Worm (Caenorhabditis elegans) whole organism, L1 larva: ENCODE measurements around the gene C25F9.11.

Source experiments
- C04F5.9 ChIP-seq: sonication (generic microtip); optimal IDR thresholded peaks from 2 replicates; lab custom pipeline; 2016; ENCODE audit warnings: missing genetic modification characterization, missing compliant biosample characterization
- C34B4.2 ChIP-seq: sonication (generic microtip); optimal IDR thresholded peaks from 2 replicates; lab custom pipeline; 2017; ENCODE audit warnings: mild to moderate bottlenecking, missing genetic modification characterization, missing compliant biosample characterization
- Y116A8C.19 ChIP-seq: sonication (generic microtip); optimal IDR thresholded peaks from 2 replicates; lab custom pipeline; 2016; ENCODE audit warnings: missing compliant biosample characterization, missing genetic modification characterization, borderline replicate concordance
- alr-1 ChIP-seq: fragments of 200-800 bp; sonication (Bioruptor generic); optimal IDR thresholded peaks from 2 replicates; lab custom pipeline; 2018; ENCODE audit warnings: borderline replicate concordance, mild to moderate bottlenecking, missing genetic modification characterization, missing compliant biosample characterization
- ceh-82 ChIP-seq, 3 experiments: fragments of 150-350 bp in 1 of 3; sonication (generic microtip) in 2 of 3; optimal IDR thresholded peaks; 2 replicates each; lab custom pipeline; 2014 to 2017; ENCODE audit warnings: missing biosample characterization in 3 of 3, missing genetic modification characterization in 3 of 3
- ceh-88 ChIP-seq: fragments of 200-800 bp; sonication (Bioruptor generic); IDR thresholded peaks from 2 replicates; pipeline ENCODE4 v1.3.6; 2022; ENCODE audit warnings: missing genetic modification characterization, missing compliant biosample characterization
- ceh-90 ChIP-seq: sonication (generic microtip); optimal IDR thresholded peaks from 2 replicates; lab custom pipeline; 2016; ENCODE audit warnings: missing genetic modification characterization, missing compliant biosample characterization
- dpl-1 ChIP-seq, 3 experiments: fragments of 150-350 bp in 2 of 3; sonication (generic microtip) in 1 of 3; optimal IDR thresholded peaks; 2 replicates each; lab custom pipeline; 2014 to 2017; ENCODE audit warnings: missing biosample characterization in 3 of 3, missing genetic modification characterization in 3 of 3, missing genetic modification reagents in 3 of 3
- dsc-1 ChIP-seq: sonication (generic microtip); optimal IDR thresholded peaks from 2 replicates; lab custom pipeline; 2016; ENCODE audit warnings: mild to moderate bottlenecking, missing genetic modification characterization, missing compliant biosample characterization
- efl-1 ChIP-seq, 4 experiments: fragments of 150-350 bp; optimal IDR thresholded peaks in 3 of 4; peaks in 1 of 4; 1 replicate in 1 of 4; 2 replicates in 3 of 4; lab custom pipeline; 2014; ENCODE audit warnings: missing biosample characterization in 2 of 4, missing genetic modification characterization in 2 of 4, missing genetic modification reagents in 2 of 4
- efl-3 ChIP-seq: fragments of 200-800 bp; sonication (Bioruptor generic); optimal IDR thresholded peaks from 2 replicates; lab custom pipeline; 2018; ENCODE audit warnings: mild to moderate bottlenecking, missing genetic modification characterization, missing compliant biosample characterization
- ets-5 ChIP-seq: fragments of 200-800 bp; sonication (Bioruptor generic); IDR thresholded peaks from 2 replicates; pipeline ENCODE4 v1.3.6; 2022; ENCODE audit warnings: missing genetic modification characterization, missing compliant biosample characterization
- fkh-10 ChIP-seq: sonication (generic microtip); optimal IDR thresholded peaks from 2 replicates; lab custom pipeline; 2017; ENCODE audit warnings: missing biosample characterization, missing genetic modification reagents, missing genetic modification characterization
- fos-1 ChIP-seq: fragments of 150-350 bp; optimal IDR thresholded peaks from 2 replicates; lab custom pipeline; 2014; ENCODE audit warnings: missing biosample characterization, missing genetic modification characterization
- hpl-2 ChIP-seq: fragments of 150-350 bp; optimal IDR thresholded peaks from 2 replicates; lab custom pipeline; 2014; ENCODE audit warnings: missing biosample characterization, missing genetic modification reagents, missing genetic modification characterization
- irx-1 ChIP-seq: sonication (generic microtip); optimal IDR thresholded peaks from 2 replicates; lab custom pipeline; 2016; ENCODE audit warnings: missing genetic modification characterization, missing compliant biosample characterization
- isw-1 ChIP-seq: fragments of 200-800 bp; sonication (Bioruptor generic); IDR thresholded peaks from 2 replicates; pipeline ENCODE4 v1.3.6; 2022; ENCODE audit warnings: missing genetic modification characterization, missing compliant biosample characterization
- lin-35 ChIP-seq, 2 experiments: fragments of 150-350 bp; optimal IDR thresholded peaks; 2 replicates each; lab custom pipeline; 2014; ENCODE audit warnings: missing biosample characterization in 2 of 2, missing genetic modification characterization in 2 of 2, missing genetic modification reagents in 2 of 2
- lin-39 ChIP-seq: fragments of 150-350 bp; optimal IDR thresholded peaks from 2 replicates; lab custom pipeline; 2014; ENCODE audit warnings: missing biosample characterization, missing genetic modification reagents, missing genetic modification characterization
- lir-3 ChIP-seq: sonication (generic microtip); optimal IDR thresholded peaks from 2 replicates; lab custom pipeline; 2016; ENCODE audit warnings: mild to moderate bottlenecking, missing genetic modification characterization, moderate library complexity, missing compliant biosample characterization; ENCODE audit not compliant: poor library complexity
- mab-9 ChIP-seq: fragments of 200-800 bp; sonication (Bioruptor generic); IDR thresholded peaks from 2 replicates; pipeline ENCODE4 v1.3.6; 2022; ENCODE audit warnings: missing genetic modification reagents, missing genetic modification characterization, missing compliant biosample characterization
- nhr-19 ChIP-seq: fragments of 200-800 bp; sonication (Bioruptor generic); conservative IDR thresholded peaks from 2 replicates; pipeline ENCODE4 v1.3.6; 2022; ENCODE audit warnings: missing genetic modification characterization, missing compliant biosample characterization
- nhr-237 ChIP-seq: fragments of 150-350 bp; optimal IDR thresholded peaks from 2 replicates; lab custom pipeline; 2014; ENCODE audit warnings: missing biosample characterization, missing genetic modification characterization
- nhr-28 ChIP-seq: fragments of 150-350 bp; optimal IDR thresholded peaks from 2 replicates; lab custom pipeline; 2014; ENCODE audit warnings: missing biosample characterization, missing genetic modification characterization
- nhr-77 ChIP-seq: fragments of 150-350 bp; optimal IDR thresholded peaks from 2 replicates; lab custom pipeline; 2014; ENCODE audit warnings: missing biosample characterization, missing genetic modification characterization
- nhr-85 ChIP-seq: sonication (generic microtip); peaks from one replicate; lab custom pipeline; 2016; ENCODE audit warnings: missing genetic modification characterization, inconsistent platforms, missing compliant biosample characterization
- pax-3 ChIP-seq: fragments of 200-800 bp; sonication (Bioruptor generic); optimal IDR thresholded peaks from 2 replicates; lab custom pipeline; 2018; ENCODE audit warnings: mild to moderate bottlenecking, missing genetic modification characterization, moderate library complexity, missing compliant biosample characterization
- rnt-1 ChIP-seq: sonication (generic microtip); optimal IDR thresholded peaks from 2 replicates; lab custom pipeline; 2016; ENCODE audit warnings: mild to moderate bottlenecking, missing genetic modification characterization, moderate library complexity, missing compliant biosample characterization
- snu-23 ChIP-seq: sonication (generic microtip); optimal IDR thresholded peaks from 2 replicates; lab custom pipeline; 2016; ENCODE audit warnings: missing genetic modification characterization, missing compliant biosample characterization
- sox-4 ChIP-seq: sonication (generic microtip); optimal IDR thresholded peaks from 2 replicates; lab custom pipeline; 2016; ENCODE audit warnings: missing genetic modification characterization, missing compliant biosample characterization
- unc-30 ChIP-seq: sonication (generic microtip); optimal IDR thresholded peaks from 2 replicates; lab custom pipeline; 2017; ENCODE audit warnings: missing biosample characterization, missing genetic modification characterization
- vab-15 ChIP-seq: sonication (generic microtip); optimal IDR thresholded peaks from 2 replicates; lab custom pipeline; 2017; ENCODE audit warnings: missing genotype, mild to moderate bottlenecking, missing genetic modification characterization, missing compliant biosample characterization
- zag-1 ChIP-seq: fragments of 150-350 bp; optimal IDR thresholded peaks from 2 replicates; lab custom pipeline; 2014; ENCODE audit warnings: missing biosample characterization, missing genetic modification characterization

Gene C25F9.11

DNA sequence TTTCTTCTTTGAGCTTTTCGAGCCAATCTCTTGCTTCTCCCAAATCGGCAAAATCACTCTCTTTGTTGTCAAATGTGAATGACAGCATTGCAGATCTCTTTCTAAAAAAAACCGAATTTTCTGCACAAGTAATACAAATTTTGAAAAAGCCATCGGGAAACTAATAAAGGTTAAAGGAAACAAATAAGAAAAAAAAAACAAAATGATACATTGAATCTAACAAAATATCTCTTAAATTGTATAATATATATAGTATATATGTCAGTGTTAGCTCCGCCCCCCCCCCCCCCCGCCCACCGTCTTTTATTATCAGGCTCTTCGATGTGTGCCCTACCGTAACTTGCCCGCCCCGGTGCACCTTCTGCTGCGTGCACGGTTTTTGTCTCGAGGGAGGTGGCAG is at the start of gene C25F9.11:
C25F9.11 (minus strand) TSS at position 101 of the 400 bp plus-strand sequence.
- TF ChIP-seq ceh-82 (tag; optimal IDR thresholded peaks at IDR 0.05; lab: Kevin White, UChicago) (no peak), snu-23 (GFP tag; lab: Kevin White, UChicago) (no peak), zag-1 (tag; lab: Kevin White, UChicago) (no peak), efl-1 (optimal IDR thresholded peaks at IDR 0.05; lab: Kevin White, UChicago) (no peak), efl-1 (GFP tag; optimal IDR thresholded peaks at IDR 0.05 in 1 of 2; lab: Kevin White, UChicago) (no peak)

DNA sequence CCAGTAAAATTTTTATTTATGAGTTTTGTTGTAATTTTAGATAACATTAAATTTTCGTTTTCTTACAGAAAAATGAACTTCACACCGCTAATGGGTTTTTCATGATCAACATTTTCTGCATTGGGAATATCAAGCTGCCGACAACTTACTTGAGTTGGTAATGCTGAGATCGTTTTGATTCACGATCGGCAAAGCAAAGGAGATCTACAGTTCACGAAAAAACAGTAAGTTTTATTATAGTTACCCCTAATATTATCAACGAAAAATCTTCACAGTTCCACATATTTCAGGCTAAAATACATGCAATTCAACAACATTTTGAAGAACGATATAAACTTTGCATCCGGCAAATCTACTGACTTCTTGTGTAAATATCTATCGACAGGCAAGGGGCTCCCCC is 49.7 kb upstream of the C25F9.11 start, which contains the start of gene Y43F8B.22:
Y43F8B.22 (plus strand) TSS at position 301 of the 400 bp plus-strand sequence.
- TF ChIP-seq isw-1 (GFP tag; lab: Robert Waterston, UW) (no peak), lir-3 (no peak), ceh-88 (GFP tag; lab: Robert Waterston, UW) (no peak), nhr-19 (GFP tag; lab: Robert Waterston, UW) (no peak), sox-4 (tag; lab: Kevin White, UChicago) (no peak), vab-15 (no peak), efl-3 (GFP tag; lab: Kevin White, UChicago) (no peak), ceh-90 (no peak), fos-1 (tag; lab: Kevin White, UChicago) (no peak), dpl-1 (GFP tag; optimal IDR thresholded peaks at IDR 0.05; lab: Kevin White, UChicago) (no peak), C04F5.9 (tag; lab: Kevin White, UChicago) (no peak), unc-30 (no peak), hpl-2 (GFP tag; lab: Kevin White, UChicago) (no peak), nhr-28 (tag; lab: Kevin White, UChicago) (no peak)

DNA sequence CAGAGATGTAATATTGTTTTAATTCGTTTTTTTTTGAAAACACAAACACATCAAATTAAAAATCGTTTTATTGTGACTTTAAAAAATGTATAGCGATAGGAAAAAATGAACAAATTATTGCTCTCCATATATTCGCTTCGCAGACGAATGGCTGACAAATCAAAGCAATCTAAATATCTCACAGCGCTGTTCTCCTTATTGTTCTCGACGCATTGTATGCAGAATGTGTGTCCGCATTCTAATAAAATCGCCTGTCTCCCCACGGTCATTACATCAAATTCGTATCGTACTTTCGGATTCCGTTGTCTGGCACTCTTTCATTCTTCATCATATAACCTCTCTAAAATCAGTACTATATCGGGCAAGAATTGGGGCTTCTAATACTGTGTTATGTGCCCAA is 45.0 kb upstream of the C25F9.11 start, which contains the start of gene Y43F8B.9:
Y43F8B.9 (plus strand) TSS at position 301 of the 400 bp plus-strand sequence.
- TF ChIP-seq nhr-85 (tag; lab: Kevin White, UChicago) (peak; percentile 54), pax-3 (tag; lab: Kevin White, UChicago) (no peak)
- TF ChIP-seq, all 84 proteins: peak for 1

DNA sequence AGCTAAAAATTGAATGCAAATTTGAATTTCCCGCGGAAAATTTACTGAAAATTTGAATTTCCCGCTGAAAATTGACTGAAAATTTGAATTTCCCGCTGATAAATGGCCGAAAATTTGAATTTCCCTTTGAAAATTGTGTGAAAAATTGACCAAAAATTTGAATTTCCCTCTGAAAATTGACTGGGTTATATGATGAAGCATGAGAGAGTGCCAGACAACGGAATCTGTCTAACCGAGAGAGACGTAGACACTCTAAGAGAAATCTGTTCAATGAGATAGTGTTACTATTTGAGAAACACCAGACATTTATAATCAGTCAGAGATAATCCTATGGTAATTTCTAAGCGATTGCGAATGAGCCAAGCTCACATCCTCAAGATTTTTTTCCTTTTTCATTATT is 44.4 kb upstream of the C25F9.11 start:
- TF ChIP-seq efl-1 (optimal IDR thresholded peaks at IDR 0.05; lab: Kevin White, UChicago) (peak; percentile 25 to 39), efl-1 (GFP tag; optimal IDR thresholded peaks at IDR 0.05 in 1 of 2; lab: Kevin White, UChicago) (peak; percentile 51 to 85), dpl-1 (GFP tag; optimal IDR thresholded peaks at IDR 0.05; lab: Kevin White, UChicago) (peak in 2 of 3 experiments; percentile 5 to 24), ets-5 (GFP tag; lab: Robert Waterston, UW) (no peak)

DNA sequence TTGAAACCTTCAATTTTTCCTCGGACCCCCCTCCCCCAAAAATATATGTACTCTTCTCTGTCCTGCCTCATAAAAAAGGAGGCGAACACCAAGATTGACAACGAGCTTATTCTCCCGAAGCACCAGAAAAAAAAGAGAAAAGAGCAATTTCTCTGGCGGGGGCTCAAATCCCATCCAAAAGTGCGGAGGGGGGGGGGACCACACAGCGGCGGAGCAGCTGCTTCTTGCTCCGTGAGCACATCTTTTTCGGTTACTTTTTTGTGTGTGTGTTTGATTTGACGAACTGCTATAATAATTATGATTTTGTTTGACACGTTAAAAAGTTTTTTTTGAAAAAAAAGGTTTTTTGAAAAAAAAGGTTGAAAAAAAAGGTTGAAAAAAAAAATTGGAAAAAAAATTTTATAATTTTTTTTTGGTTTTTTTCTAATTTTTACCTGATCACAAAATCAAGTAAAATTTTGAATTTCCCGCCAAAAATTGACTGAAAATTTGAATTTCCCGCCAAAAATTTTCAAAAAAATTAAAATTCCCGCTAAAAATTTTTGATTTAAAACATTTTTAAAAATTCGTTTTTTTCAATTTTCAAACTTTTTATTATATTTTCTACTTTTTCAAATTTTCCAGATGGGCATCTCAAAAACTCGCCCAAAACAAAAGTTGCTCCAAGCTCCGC is 41.1 kb upstream of the C25F9.11 start, which contains the start of gene Y43F8B.10:
Y43F8B.10 (plus strand) TSS at position 623 of the 673 bp plus-strand sequence.
- no peak for TF ChIP-seq nhr-237 (tag; lab: Kevin White, UChicago)
- no peak for TF ChIP-seq efl-1 (optimal IDR thresholded peaks at IDR 0.05; lab: Kevin White, UChicago)
- TF ChIP-seq efl-1 (GFP tag; optimal IDR thresholded peaks at IDR 0.05 in 1 of 2; lab: Kevin White, UChicago): peak in 1 of 2 experiments; percentile 44
- TF ChIP-seq lin-39 (tag; lab: Kevin White, UChicago): no peak

DNA sequence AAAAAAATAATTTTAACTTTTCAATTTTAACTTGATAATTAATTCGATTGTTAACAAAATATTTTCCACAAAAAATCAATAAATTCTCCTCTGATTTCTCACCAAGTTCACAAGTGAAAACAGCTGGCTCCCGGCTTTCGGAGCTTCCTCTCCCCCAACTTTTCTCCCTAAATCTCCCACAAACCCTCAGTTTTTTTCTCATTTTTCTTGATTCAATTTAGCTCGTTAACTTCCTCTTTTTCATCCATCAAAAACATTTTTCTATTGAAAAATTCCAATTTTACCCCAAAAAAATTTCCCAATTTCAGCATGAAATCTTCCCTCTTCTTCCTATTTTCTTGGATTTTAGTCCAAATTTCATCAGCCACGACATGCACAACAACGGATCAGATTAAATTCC is 37.5 kb upstream of the C25F9.11 start, which contains the start of gene Y43F8B.11:
Y43F8B.11 (plus strand) TSS at position 301 of the 400 bp plus-strand sequence.
- TF ChIP-seq nhr-85 (tag; lab: Kevin White, UChicago) (peak; percentile 38), rnt-1 (tag; lab: Kevin White, UChicago) (no peak), alr-1 (tag; lab: Kevin White, UChicago) (no peak), Y116A8C.19 (tag; lab: Kevin White, UChicago) (no peak), mab-9 (GFP tag; lab: Robert Waterston, UW) (no peak), fkh-10 (GFP tag; lab: Kevin White, UChicago) (no peak), lin-35 (GFP tag; optimal IDR thresholded peaks at IDR 0.05; lab: Kevin White, UChicago) (no peak), dsc-1 (tag; lab: Kevin White, UChicago) (peak; percentile 48), C34B4.2 (no peak), nhr-237 (tag; lab: Kevin White, UChicago) (no peak), nhr-77 (tag; lab: Kevin White, UChicago) (no peak), irx-1 (no peak)
